Fruit fly (Drosophila melanogaster): Measurements from ENCODE around the gene CG7656.
A peak's percentile ranks its signal among the peaks of the same experiment; 100 is the strongest.

CG7656 gene

DNA sequence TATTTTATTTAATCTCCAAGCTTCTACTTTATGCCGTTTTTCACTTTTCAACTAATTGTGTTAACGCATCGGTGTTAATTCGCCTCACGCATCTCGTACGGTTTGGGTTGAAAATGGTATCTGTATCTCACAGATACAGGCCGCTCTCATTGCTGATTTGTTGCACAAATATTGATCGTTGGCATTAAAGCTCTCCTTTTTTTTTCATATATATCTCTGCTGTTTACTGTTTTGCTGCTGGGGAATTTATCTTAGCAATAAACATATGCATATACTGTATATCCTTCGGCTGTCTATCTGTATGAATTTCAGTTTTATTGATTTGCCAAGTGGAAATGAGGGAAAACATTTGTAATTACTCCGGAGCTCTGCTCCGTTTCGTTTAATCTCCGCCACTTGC, 44.7 kb upstream of the CG7656 start:
- no peak for TF ChIP-seq CG34367 (tag; optimal IDR thresholded peaks at IDR 0.05)
- no peak for TF ChIP-seq CG8301 (tag; optimal IDR thresholded peaks at IDR 0.05)
- no peak for TF ChIP-seq CG15710 (tag; optimal IDR thresholded peaks at IDR 0.05)
- no peak for TF ChIP-seq CG9948 (tag; optimal IDR thresholded peaks at IDR 0.05)
- no peak for TF ChIP-seq CG12605 (GFP tag; IDR thresholded peaks at IDR 0.05)
- no peak for TF ChIP-seq CG8159 (tag; optimal IDR thresholded peaks at IDR 0.05)

DNA sequence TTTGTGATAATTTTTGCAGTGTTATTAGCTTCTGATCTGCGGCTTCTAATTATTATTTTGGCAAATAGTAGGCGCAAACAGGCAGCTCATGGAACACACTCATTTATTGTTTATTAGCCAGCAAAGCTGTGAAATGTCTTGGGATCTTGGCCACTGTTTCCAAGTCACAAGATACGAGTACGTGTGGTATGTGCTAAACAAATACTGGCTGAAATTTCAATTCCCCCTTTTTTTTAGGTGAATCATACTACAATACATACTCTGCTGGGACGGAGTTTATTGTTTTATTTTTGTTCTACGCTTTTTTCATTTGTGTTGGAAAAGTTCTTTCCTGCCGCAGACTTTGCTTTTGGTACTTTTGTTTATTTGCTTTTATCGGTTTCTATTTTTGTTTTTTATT, 43.1 kb upstream of the CG7656 start:
- no peak for TF ChIP-seq CG32121 (GFP tag; IDR thresholded peaks at IDR 0.05)
- no peak for TF ChIP-seq CG9948 (tag; optimal IDR thresholded peaks at IDR 0.05)
- no peak for TF ChIP-seq CG14655 (GFP tag; optimal IDR thresholded peaks at IDR 0.05)
- no peak for TF ChIP-seq Pif1A (GFP tag; optimal IDR thresholded peaks at IDR 0.05)
- no peak for TF ChIP-seq CG4496 (GFP tag; IDR thresholded peaks at IDR 0.05)
- no peak for TF ChIP-seq CG12605 (GFP tag; IDR thresholded peaks at IDR 0.05)
- no peak for TF ChIP-seq CG34367 (tag; optimal IDR thresholded peaks at IDR 0.05)
- TF ChIP-seq CG8159 (tag; optimal IDR thresholded peaks at IDR 0.05), result no peak
- TF ChIP-seq CG13204 (GFP tag; optimal IDR thresholded peaks at IDR 0.05), result no peak
- TF ChIP-seq Snoo (tag; optimal IDR thresholded peaks at IDR 0.05), result no peak
- TF ChIP-seq gl (tag; optimal IDR thresholded peaks at IDR 0.05), result no peak
- TF ChIP-seq fd96Ca (GFP tag; IDR thresholded peaks at IDR 0.05), result no peak
- TF ChIP-seq CG15710 (tag; optimal IDR thresholded peaks at IDR 0.05), result no peak
- no peak for TF ChIP-seq EcR (GFP tag; optimal IDR thresholded peaks at IDR 0.05)

DNA sequence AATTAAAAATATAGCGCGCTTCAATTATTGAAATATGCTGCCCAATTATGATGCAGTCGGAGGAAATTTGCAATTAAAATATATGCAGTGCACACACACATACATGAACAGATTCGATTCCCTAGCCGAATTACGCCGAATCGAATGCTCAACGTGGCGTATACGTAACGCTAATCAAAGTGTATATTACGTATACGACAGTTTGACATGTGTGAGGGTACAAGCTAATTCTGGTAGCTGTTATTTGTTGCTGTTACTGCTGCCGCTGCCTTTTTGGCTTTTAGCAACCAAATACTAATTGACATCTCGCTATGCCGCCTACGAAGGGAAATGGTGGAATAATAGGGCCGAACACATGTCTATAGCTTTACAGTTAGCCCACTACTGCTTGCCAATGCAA, 39.3 kb upstream of the CG7656 start:
- TF ChIP-seq fd96Ca (GFP tag; IDR thresholded peaks at IDR 0.05) (no peak), CG17806 (tag; optimal IDR thresholded peaks at IDR 0.05) (no peak), D1 (tag; optimal IDR thresholded peaks at IDR 0.05) (no peak), CG8159 (tag; optimal IDR thresholded peaks at IDR 0.05) (no peak)

DNA sequence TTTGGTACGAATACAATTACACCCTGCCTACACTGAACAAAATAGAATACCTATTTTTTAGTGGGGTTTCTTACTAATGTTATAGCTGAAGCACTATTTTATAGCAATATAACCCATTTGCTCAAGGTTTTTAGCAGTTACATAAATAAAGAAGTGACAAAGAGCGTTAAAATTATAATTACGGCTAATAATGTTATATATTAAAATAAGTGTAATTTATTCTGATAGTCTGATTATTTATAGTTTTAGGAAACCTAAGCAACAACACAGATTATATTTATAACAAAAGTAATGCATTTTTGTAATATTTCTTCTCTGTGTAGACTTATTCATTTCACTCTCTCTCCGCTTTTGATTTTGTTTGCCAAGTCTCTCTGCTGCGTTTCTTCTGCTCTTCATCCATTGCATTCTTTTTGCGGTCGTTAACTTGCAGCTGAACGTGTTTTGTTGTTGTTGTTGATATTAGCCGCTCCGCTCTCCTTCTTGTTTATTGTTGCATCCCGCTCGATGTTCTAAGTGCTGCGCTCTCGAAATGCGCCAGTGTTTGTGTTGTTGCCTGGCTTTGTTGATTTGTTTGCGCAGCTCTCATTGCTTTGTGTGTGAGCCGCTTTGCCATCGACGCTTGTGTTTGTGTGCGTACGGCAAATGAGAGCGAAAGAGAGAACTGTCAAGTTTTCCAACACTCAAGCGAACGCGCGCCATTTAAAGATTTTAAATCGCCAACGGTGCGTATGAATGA, 37.9 kb upstream of the CG7656 start:
- TF ChIP-seq Snoo (tag; optimal IDR thresholded peaks at IDR 0.05), result peak; percentile 96
- peak; percentile 90 for TF ChIP-seq rn (GFP tag; IDR thresholded peaks at IDR 0.05)
- TF ChIP-seq CG8301 (tag; optimal IDR thresholded peaks at IDR 0.05), result peak; percentile 98
- peak; percentile 96 for TF ChIP-seq CG32121 (GFP tag; IDR thresholded peaks at IDR 0.05)
- peak; percentile 93 for TF ChIP-seq D1 (tag; optimal IDR thresholded peaks at IDR 0.05)
- peak; percentile 94 for TF ChIP-seq CG17806 (tag; optimal IDR thresholded peaks at IDR 0.05)
- TF ChIP-seq CG9948 (tag; optimal IDR thresholded peaks at IDR 0.05), result peak; percentile 98
- peak; percentile 87 for TF ChIP-seq CG4496 (GFP tag; IDR thresholded peaks at IDR 0.05)
- TF ChIP-seq Pif1A (GFP tag; optimal IDR thresholded peaks at IDR 0.05), result peak; percentile 62
- no peak; the same call in none of the 2 replicates for TF ChIP-seq CG10348 (GFP tag; IDR thresholded peaks at IDR 0.05)
- TF ChIP-seq Pif1B (GFP tag; optimal IDR thresholded peaks at IDR 0.05), result peak; percentile 78
- peak; percentile 64 for TF ChIP-seq CG13204 (GFP tag; optimal IDR thresholded peaks at IDR 0.05)
- peak; percentile 49 for TF ChIP-seq gl (tag; optimal IDR thresholded peaks at IDR 0.05)
- TF ChIP-seq CG12605 (GFP tag; IDR thresholded peaks at IDR 0.05), result peak; percentile 72
- TF ChIP-seq CG14655 (GFP tag; optimal IDR thresholded peaks at IDR 0.05), result peak; percentile 98
- TF ChIP-seq fd96Ca (GFP tag; IDR thresholded peaks at IDR 0.05), result no peak; the same call in none of the 3 replicates
- peak; percentile 90 for TF ChIP-seq CG34367 (tag; optimal IDR thresholded peaks at IDR 0.05)
- peak; percentile 97 for TF ChIP-seq CG8159 (tag; optimal IDR thresholded peaks at IDR 0.05)
- peak; percentile 96 for TF ChIP-seq CG15710 (tag; optimal IDR thresholded peaks at IDR 0.05)
- TF ChIP-seq Ets98B (GFP tag; IDR thresholded peaks at IDR 0.05), result peak; percentile 74
- peak; percentile 97 for TF ChIP-seq EcR (GFP tag; optimal IDR thresholded peaks at IDR 0.05)

DNA sequence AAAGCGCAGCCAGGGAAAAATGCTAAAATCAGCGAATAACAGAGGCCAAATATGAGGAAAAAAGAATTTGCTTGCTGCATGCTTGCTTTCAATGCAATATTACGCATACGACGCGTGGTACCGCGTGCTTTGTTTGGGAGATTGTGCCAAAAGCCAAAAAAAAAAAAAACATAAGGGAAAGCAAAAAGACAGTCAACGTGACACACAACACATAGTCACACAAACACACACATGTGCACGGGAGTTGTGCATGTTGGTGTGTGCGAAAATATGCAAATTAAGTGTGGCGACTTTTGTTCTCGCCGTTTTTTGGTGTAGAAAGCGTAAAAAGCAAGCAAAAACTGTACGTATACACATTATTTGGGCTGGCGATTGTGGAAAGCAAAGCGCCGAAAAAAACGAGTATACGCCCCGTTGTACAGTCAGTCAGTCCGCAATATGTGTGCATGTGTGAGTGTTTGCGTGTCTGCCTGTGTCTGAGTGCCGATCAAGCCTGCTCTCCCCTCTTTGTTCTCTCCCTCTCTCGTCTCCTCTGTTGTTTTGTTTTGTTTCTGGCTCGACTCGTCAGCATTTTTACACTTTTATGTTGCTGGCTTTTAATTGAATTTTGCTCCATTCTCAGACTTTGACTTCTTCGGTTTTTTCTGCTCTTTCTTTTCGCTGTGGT, 37.1 kb upstream of the CG7656 start:
- TF ChIP-seq Ets98B (GFP tag; IDR thresholded peaks at IDR 0.05), result no peak
- no peak for TF ChIP-seq Snoo (tag; optimal IDR thresholded peaks at IDR 0.05)
- no peak for TF ChIP-seq rn (GFP tag; IDR thresholded peaks at IDR 0.05)
- TF ChIP-seq CG32121 (GFP tag; IDR thresholded peaks at IDR 0.05), result no peak
- TF ChIP-seq CG4496 (GFP tag; IDR thresholded peaks at IDR 0.05), result peak; percentile 65; the same call in 2 of the 3 replicates
- no peak for TF ChIP-seq CG8159 (tag; optimal IDR thresholded peaks at IDR 0.05)
- no peak for TF ChIP-seq CG8301 (tag; optimal IDR thresholded peaks at IDR 0.05)
- TF ChIP-seq EcR (GFP tag; optimal IDR thresholded peaks at IDR 0.05), result no peak

DNA sequence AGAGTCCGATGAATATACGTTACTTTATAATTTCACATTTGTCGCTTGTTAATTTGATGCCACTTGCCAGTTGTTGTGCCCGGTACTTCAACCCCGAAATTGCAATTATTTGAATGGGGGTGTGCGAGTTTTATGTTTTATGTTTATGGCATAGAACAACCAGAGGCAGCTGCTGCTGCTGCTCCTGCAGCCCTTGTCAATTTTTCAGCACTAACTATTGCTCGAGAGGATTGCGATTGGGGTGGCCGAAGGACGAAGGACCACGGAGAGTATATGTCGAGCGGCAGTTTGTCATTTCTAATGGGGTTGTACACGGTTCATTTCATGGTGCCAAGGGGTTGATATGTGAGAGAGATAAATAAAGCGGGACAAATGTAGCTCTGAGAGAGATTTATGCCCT, 36.1 kb upstream of the CG7656 start:
- TF ChIP-seq CG8159 (tag; optimal IDR thresholded peaks at IDR 0.05), result no peak
- TF ChIP-seq CG4496 (GFP tag; IDR thresholded peaks at IDR 0.05), result peak; percentile 11; the same call in 1 of the 3 replicates

All from whole organism, pupa.